Fruit fly (Drosophila melanogaster): Measurements from ENCODE around the gene UK114.

- TF ChIP-seq OdsH (GFP tag; optimal IDR thresholded peaks at IDR 0.05) (no peak), h (GFP tag; optimal IDR thresholded peaks at IDR 0.05) (no peak), Myc (optimal IDR thresholded peaks at IDR 0.05) (no peak), Dfd (GFP tag; optimal IDR thresholded peaks at IDR 0.05) (no peak), br (GFP tag; optimal IDR thresholded peaks at IDR 0.05) (no peak), lola (GFP tag; optimal IDR thresholded peaks at IDR 0.05) (no peak)
Observed at dm6 chr2L:15297508-15297907, 22.6 kb upstream of the UK114 start, which contains the start of gene CG15262.

Measured in whole organism, wandering third instar larva.